Fruit fly (Drosophila melanogaster): ENCODE measurements around the gene Plc21C.

dm6 chr2L:289044-289443 is 16.7 kb upstream of the Plc21C start, which contains the start of gene Amnionless:
- TF ChIP-seq CG14655 (GFP tag; optimal IDR thresholded peaks at IDR 0.05) (no peak), Ets98B (GFP tag; IDR thresholded peaks at IDR 0.05) (no peak), CG8301 (tag; optimal IDR thresholded peaks at IDR 0.05) (no peak), EcR (GFP tag; optimal IDR thresholded peaks at IDR 0.05) (no peak)

Measured in whole organism, pupa.